Worm (Caenorhabditis elegans) whole organism, L3 larva: Measurements from ENCODE around the gene lin-54.

ENCODE experiments used
- ZK546.5 ChIP-seq: sonication (generic microtip); optimal IDR thresholded peaks from 2 replicates; lab custom pipeline; 2017; ENCODE audit warnings: missing biosample characterization, missing genetic modification characterization
- aly-2 ChIP-seq: fragments of 150-350 bp; optimal IDR thresholded peaks from 2 replicates; lab custom pipeline; 2014; ENCODE audit warnings: missing biosample characterization, missing genetic modification characterization
- ama-1 ChIP-seq: fragments of 150-350 bp; optimal IDR thresholded peaks from 2 replicates; lab custom pipeline; 2018
- ceh-16 ChIP-seq: sonication (generic microtip); optimal IDR thresholded peaks from 2 replicates; lab custom pipeline; 2017; ENCODE audit warnings: missing biosample characterization, missing genetic modification characterization
- ceh-82 ChIP-seq: fragments of 150-350 bp; optimal IDR thresholded peaks from 2 replicates; lab custom pipeline; 2014; ENCODE audit warnings: missing biosample characterization, missing genetic modification characterization
- ceh-9 ChIP-seq: sonication (generic microtip); optimal IDR thresholded peaks from 2 replicates; lab custom pipeline; 2018; ENCODE audit warnings: missing biosample characterization, missing genetic modification characterization
- egl-27 ChIP-seq: sonication (generic microtip); optimal IDR thresholded peaks from 4 replicates; lab custom pipeline; 2017; ENCODE audit warnings: missing biosample characterization, missing genetic modification reagents, missing genetic modification characterization
- egl-5 ChIP-seq: fragments of 150-350 bp; optimal IDR thresholded peaks from 2 replicates; lab custom pipeline; 2017; ENCODE audit warnings: missing biosample characterization, missing genetic modification reagents, missing genetic modification characterization, inconsistent platforms
- elt-1 ChIP-seq: fragments of 150-350 bp; optimal IDR thresholded peaks from 2 replicates; lab custom pipeline; 2014; ENCODE audit warnings: missing biosample characterization, missing genetic modification characterization
- elt-2 ChIP-seq: sonication (generic microtip); optimal IDR thresholded peaks from 2 replicates; lab custom pipeline; 2016; ENCODE audit warnings: missing genetic modification reagents, mild to moderate bottlenecking, missing genetic modification characterization, missing compliant biosample characterization
- eor-1 ChIP-seq, 2 experiments: fragments of 150-350 bp; optimal IDR thresholded peaks; 2 replicates each; lab custom pipeline; 2014 to 2018; ENCODE audit warnings: missing biosample characterization in 2 of 2, missing genetic modification characterization in 2 of 2
- fkh-10 ChIP-seq: sonication (generic microtip); optimal IDR thresholded peaks from 2 replicates; lab custom pipeline; 2017; ENCODE audit warnings: missing biosample characterization, missing genetic modification reagents, missing genetic modification characterization
- fos-1 ChIP-seq: fragments of 150-350 bp; optimal IDR thresholded peaks from 2 replicates; lab custom pipeline; 2014; ENCODE audit warnings: missing biosample characterization, missing genetic modification characterization
- hmg-11 ChIP-seq: sonication (generic microtip); optimal IDR thresholded peaks from 2 replicates; lab custom pipeline; 2016; ENCODE audit warnings: missing genetic modification characterization, missing compliant biosample characterization
- jun-1 ChIP-seq: fragments of 150-350 bp; optimal IDR thresholded peaks from 2 replicates; lab custom pipeline; 2014; ENCODE audit warnings: missing biosample characterization, missing genetic modification reagents, missing genetic modification characterization
- lin-15B ChIP-seq: fragments of 150-350 bp; optimal IDR thresholded peaks from 2 replicates; lab custom pipeline; 2014; ENCODE audit warnings: missing biosample characterization, missing genetic modification characterization
- lin-39 ChIP-seq: fragments of 150-350 bp; optimal IDR thresholded peaks from 2 replicates; lab custom pipeline; 2018; ENCODE audit warnings: missing biosample characterization, missing genetic modification reagents, missing genetic modification characterization
- lsy-12 ChIP-seq: sonication (generic microtip); optimal IDR thresholded peaks from 2 replicates; lab custom pipeline; 2016; ENCODE audit warnings: mild to moderate bottlenecking, missing genetic modification characterization, missing compliant biosample characterization
- mdl-1 ChIP-seq: fragments of 150-350 bp; optimal IDR thresholded peaks from 2 replicates; lab custom pipeline; 2014; ENCODE audit warnings: missing biosample characterization, missing genetic modification characterization
- mml-1 ChIP-seq: fragments of 150-350 bp; sonication (generic microtip); optimal IDR thresholded peaks from 3 replicates; lab custom pipeline; 2014; ENCODE audit warnings: missing biosample characterization, missing genetic modification characterization
- nfya-1 ChIP-seq: sonication (generic microtip); optimal IDR thresholded peaks from 2 replicates; lab custom pipeline; 2017; ENCODE audit warnings: missing genetic modification characterization, mild to moderate bottlenecking, missing compliant biosample characterization, antibody characterized with exemption, moderate library complexity; ENCODE audit not compliant: insufficient read depth
- nhr-11 ChIP-seq: fragments of 150-350 bp; optimal IDR thresholded peaks from 2 replicates; lab custom pipeline; 2014; ENCODE audit warnings: missing biosample characterization, missing genetic modification characterization
- nhr-12 ChIP-seq: fragments of 150-350 bp; optimal IDR thresholded peaks from 2 replicates; lab custom pipeline; 2014; ENCODE audit warnings: missing biosample characterization, missing genetic modification characterization
- nhr-23 ChIP-seq: fragments of 150-350 bp; optimal IDR thresholded peaks from 2 replicates; lab custom pipeline; 2014; ENCODE audit warnings: missing biosample characterization, missing genetic modification reagents, missing genetic modification characterization
- nhr-237 ChIP-seq: fragments of 150-350 bp; optimal IDR thresholded peaks from 2 replicates; lab custom pipeline; 2014; ENCODE audit warnings: missing biosample characterization, missing genetic modification characterization
- nhr-25 ChIP-seq: sonication (generic microtip); optimal IDR thresholded peaks from 2 replicates; lab custom pipeline; 2017; ENCODE audit warnings: missing biosample characterization, missing genetic modification characterization
- nhr-67 ChIP-seq: fragments of 150-350 bp; optimal IDR thresholded peaks from 2 replicates; lab custom pipeline; 2014; ENCODE audit warnings: missing biosample characterization, missing genetic modification characterization
- nhr-76 ChIP-seq: fragments of 150-350 bp; sonication (generic microtip); optimal IDR thresholded peaks from 5 replicates; lab custom pipeline; 2014; ENCODE audit warnings: missing biosample characterization, missing genetic modification characterization
- nhr-77 ChIP-seq: fragments of 150-350 bp; optimal IDR thresholded peaks from 2 replicates; lab custom pipeline; 2014; ENCODE audit warnings: missing biosample characterization, missing genetic modification characterization
- pha-4 ChIP-seq: fragments of 150-350 bp; optimal IDR thresholded peaks from 2 replicates; lab custom pipeline; 2014; ENCODE audit warnings: missing biosample characterization, missing genetic modification reagents, missing genetic modification characterization
- pqm-1 ChIP-seq: fragments of 150-350 bp; optimal IDR thresholded peaks from 2 replicates; lab custom pipeline; 2017; ENCODE audit warnings: missing biosample characterization, missing genetic modification characterization, inconsistent platforms
- sea-2 ChIP-seq: fragments of 150-350 bp; sonication (generic microtip); optimal IDR thresholded peaks from 4 replicates; lab custom pipeline; 2014; ENCODE audit warnings: missing biosample characterization, missing genetic modification reagents, missing genetic modification characterization
- skn-1 ChIP-seq: fragments of 150-350 bp; optimal IDR thresholded peaks from 2 replicates; lab custom pipeline; 2014; ENCODE audit warnings: missing biosample characterization, missing genetic modification characterization
- tbx-2 ChIP-seq: sonication (generic microtip); optimal IDR thresholded peaks from 2 replicates; lab custom pipeline; 2016; ENCODE audit warnings: mild to moderate bottlenecking, missing genetic modification characterization, missing compliant biosample characterization
- unc-39 ChIP-seq: sonication (generic microtip); optimal IDR thresholded peaks from 4 replicates; lab custom pipeline; 2017; ENCODE audit warnings: missing biosample characterization, missing genetic modification characterization
- unc-62 ChIP-seq: fragments of 150-350 bp; sonication (generic microtip); optimal IDR thresholded peaks from 4 replicates; lab custom pipeline; 2014; ENCODE audit warnings: missing biosample characterization, missing genetic modification reagents, missing genetic modification characterization
- zag-1 ChIP-seq: fragments of 150-350 bp; optimal IDR thresholded peaks from 2 replicates; lab custom pipeline; 2014; ENCODE audit warnings: missing biosample characterization, missing genetic modification characterization
- ztf-4 ChIP-seq: fragments of 150-350 bp; optimal IDR thresholded peaks from 2 replicates; lab custom pipeline; 2014; ENCODE audit warnings: missing biosample characterization, missing genetic modification characterization

Gene lin-54

DNA sequence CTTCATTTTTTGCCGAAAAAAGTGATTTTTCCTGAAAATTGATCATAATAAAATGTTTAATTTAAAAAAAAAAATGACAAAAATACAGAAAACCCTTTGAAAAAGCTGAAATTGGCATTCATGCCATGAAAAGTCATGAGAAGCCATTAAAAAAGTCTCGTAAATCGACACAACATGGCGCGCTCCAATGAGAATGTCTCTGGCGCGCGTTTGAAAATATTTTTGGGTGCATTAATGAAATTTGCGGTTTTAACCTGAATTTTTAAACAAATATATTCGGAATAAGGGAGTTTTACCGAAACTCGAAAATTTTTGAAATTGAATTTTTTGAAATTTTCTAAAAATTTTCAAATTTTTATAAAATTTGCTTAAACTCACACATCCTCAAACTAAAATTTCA, 6.9 kb downstream of the lin-54 start:
- TF ChIP-seq nhr-12 (no peak), nhr-67 (tag; lab: Kevin White, UChicago) (no peak)

DNA sequence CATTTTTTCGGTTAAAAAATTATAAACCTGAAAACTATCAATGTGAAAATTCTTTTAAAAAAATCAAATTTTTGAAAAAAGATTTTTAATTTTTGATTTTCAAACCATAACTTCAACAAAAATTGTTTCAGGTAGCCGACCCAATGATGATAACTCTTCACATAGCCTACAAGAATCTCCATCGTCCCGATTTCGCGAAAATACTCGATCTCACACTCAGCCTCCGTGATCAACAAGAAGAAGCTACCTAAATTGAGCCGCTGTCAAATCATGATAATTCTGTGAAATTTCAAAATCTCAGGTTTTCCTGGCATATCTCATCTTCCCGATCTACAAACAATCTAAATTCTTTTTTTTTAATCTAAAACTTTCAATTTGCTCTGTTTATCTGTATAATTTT, 9.4 kb downstream of the lin-54 start:
- TF ChIP-seq nhr-67 (tag; lab: Kevin White, UChicago): no peak
- TF ChIP-seq ama-1 (lab: Kevin White, UChicago): peak; percentile 33

DNA sequence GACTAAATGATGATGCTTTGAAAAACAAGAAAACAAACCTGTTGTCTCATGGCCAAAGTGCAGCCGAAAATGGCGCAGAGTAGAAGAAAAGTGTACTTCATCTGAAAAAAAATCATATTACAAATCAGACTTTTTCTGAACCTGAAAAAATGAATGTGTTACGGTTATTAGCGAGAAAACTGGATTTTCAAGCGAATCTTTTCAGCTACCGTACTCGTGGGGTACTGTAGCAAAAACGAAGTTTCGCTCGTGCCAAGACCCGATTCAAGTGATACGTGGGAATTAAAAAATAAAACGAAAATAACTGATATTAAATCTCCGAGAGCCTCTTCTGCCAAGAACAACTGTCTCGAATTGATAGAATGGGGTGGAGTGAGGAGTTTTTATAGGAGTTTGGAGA, 11.4 kb downstream of the lin-54 start, which contains the start of gene ttr-51:
ttr-51 (minus strand) TSS at position 101 of the 400 bp plus-strand sequence.
- TF ChIP-seq nhr-11 (tag; lab: Kevin White, UChicago) (no peak), pqm-1 (tag; lab: Kevin White, UChicago) (peak; percentile 57), elt-2 (tag; lab: Kevin White, UChicago) (peak; percentile 41), ZK546.5 (tag; lab: Kevin White, UChicago) (no peak), pha-4 (no peak)

DNA sequence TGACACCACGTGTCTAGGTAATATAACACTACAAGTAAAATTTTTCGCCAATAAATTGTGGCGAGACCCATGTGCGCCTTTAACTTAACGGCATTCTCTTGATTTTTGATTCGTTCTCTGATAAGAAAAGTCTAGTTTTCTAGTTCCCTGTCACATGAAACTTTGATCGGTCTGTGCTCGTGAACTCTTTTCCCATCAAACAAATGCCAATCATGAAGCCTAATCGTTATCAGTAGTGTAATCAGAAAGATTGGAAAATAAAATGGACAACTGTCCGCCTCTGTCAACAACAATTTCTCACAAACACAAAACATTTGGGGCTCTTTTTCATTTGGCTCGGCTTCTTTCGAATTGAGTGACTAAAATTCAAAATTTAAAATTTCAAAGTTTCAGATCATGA, 13.0 kb downstream of the lin-54 start, which contains the start of gene ttr-45:
ttr-45 (plus strand) TSS at position 385 of the 400 bp plus-strand sequence.
- TF ChIP-seq zag-1 (tag; lab: Kevin White, UChicago): no peak
- no peak for TF ChIP-seq egl-27 (tag; lab: Kevin White, UChicago)
- peak; percentile 92 for TF ChIP-seq pqm-1 (tag; lab: Kevin White, UChicago)
- no peak for TF ChIP-seq mdl-1 (tag; lab: Kevin White, UChicago)
- no peak for TF ChIP-seq eor-1 (tag; optimal IDR thresholded peaks at IDR 0.05; lab: Kevin White, UChicago)
- TF ChIP-seq ama-1 (lab: Kevin White, UChicago): no peak
- TF ChIP-seq nhr-23: no peak
- no peak for TF ChIP-seq nhr-11 (tag; lab: Kevin White, UChicago)
- TF ChIP-seq jun-1 (tag; lab: Kevin White, UChicago): peak; percentile 61
- no peak for TF ChIP-seq ceh-16 (tag; lab: Kevin White, UChicago)
- TF ChIP-seq nhr-25 (tag; lab: Kevin White, UChicago): no peak
- no peak for TF ChIP-seq unc-62
- TF ChIP-seq fos-1 (tag; lab: Kevin White, UChicago): no peak
- no peak for TF ChIP-seq sea-2 (GFP tag; lab: Kevin White, UChicago)
- peak; percentile 73 for TF ChIP-seq egl-5 (tag; lab: Kevin White, UChicago)
- TF ChIP-seq nfya-1: peak; percentile 24
- TF ChIP-seq nhr-76 (tag; lab: Kevin White, UChicago): no peak
- TF ChIP-seq tbx-2 (tag; lab: Kevin White, UChicago): no peak
- peak; percentile 52 for TF ChIP-seq pha-4
- TF ChIP-seq ZK546.5 (tag; lab: Kevin White, UChicago): no peak
- no peak for TF ChIP-seq ztf-4
- peak; percentile 5 for TF ChIP-seq lin-39 (tag; lab: Kevin White, UChicago)
- no peak for TF ChIP-seq ceh-9 (tag; lab: Kevin White, UChicago)
- peak; percentile 98 for TF ChIP-seq elt-2 (tag; lab: Kevin White, UChicago)
- TF ChIP-seq nhr-237 (tag; lab: Kevin White, UChicago): no peak

DNA sequence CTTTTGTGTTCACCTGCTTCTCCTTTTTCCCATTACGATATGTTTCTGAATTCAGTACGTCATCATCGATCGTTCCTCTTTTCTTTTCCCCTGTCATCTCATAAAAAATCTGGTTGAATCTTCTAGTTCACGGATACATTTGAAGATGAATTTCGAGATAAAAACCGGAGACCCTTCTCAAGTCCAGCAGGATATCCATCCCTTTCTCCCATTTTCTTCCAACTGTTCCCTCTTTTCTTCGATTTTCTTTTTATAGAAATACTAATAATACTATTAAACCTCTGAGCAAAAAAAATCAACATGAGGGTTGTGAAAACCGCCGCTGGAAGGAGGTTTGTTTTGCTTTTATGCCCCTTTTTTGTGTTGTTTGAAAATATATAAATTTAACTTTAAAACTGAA, 15.0 kb downstream of the lin-54 start, which contains the start of gene bus-12:
bus-12 (plus strand) TSS at position 301 of the 400 bp plus-strand sequence.
- TF ChIP-seq pha-4 (no peak), aly-2 (tag; lab: Kevin White, UChicago) (no peak), ceh-9 (tag; lab: Kevin White, UChicago) (no peak), lin-15B (tag; lab: Kevin White, UChicago) (no peak), lsy-12 (tag; lab: Kevin White, UChicago) (no peak), unc-39 (tag; lab: Kevin White, UChicago) (no peak), zag-1 (tag; lab: Kevin White, UChicago) (no peak), nhr-77 (no peak), elt-1 (tag; lab: Kevin White, UChicago) (no peak), jun-1 (tag; lab: Kevin White, UChicago) (no peak), tbx-2 (tag; lab: Kevin White, UChicago) (no peak), lin-39 (tag; lab: Kevin White, UChicago) (no peak), hmg-11 (no peak), sea-2 (GFP tag; lab: Kevin White, UChicago) (no peak), nhr-76 (tag; lab: Kevin White, UChicago) (no peak), ceh-82 (tag; lab: Kevin White, UChicago) (no peak), egl-27 (tag; lab: Kevin White, UChicago) (no peak), skn-1 (tag; lab: Kevin White, UChicago) (no peak), fkh-10 (GFP tag; lab: Kevin White, UChicago) (no peak), mml-1 (tag; lab: Kevin White, UChicago) (no peak)
